Fruit fly (Drosophila melanogaster): ENCODE measurements around the gene eIF3f1.

eIF3f1 gene

dm6 chr3R:4713775-4714360, at the start of gene eIF3f1 (continued):
- TF ChIP-seq CG11560 (tag; IDR thresholded peaks at IDR 0.05) = no peak
- peak; percentile 99 for TF ChIP-seq Opbp (GFP tag; IDR thresholded peaks at IDR 0.05; ENCODE audit: partially characterized antibody)
- TF ChIP-seq CG9797 (GFP tag; optimal IDR thresholded peaks at IDR 0.05) = peak; percentile 47
- 0 out of 3 replicates have a peak, but pooled peaks have one; percentile 32 for TF ChIP-seq H15 (GFP tag; IDR thresholded peaks at IDR 0.05)
- peak; percentile 97 for TF ChIP-seq Scr (GFP tag; IDR thresholded peaks at IDR 0.05; ENCODE audit: partially characterized antibody)
- TF ChIP-seq Dref (GFP tag; IDR thresholded peaks at IDR 0.05) = peak; percentile 100
- TF ChIP-seq CG16813 (GFP tag; IDR thresholded peaks at IDR 0.05; ENCODE audit: partially characterized antibody) = peak; percentile 99
- 0 out of 2 replicates have a peak, but pooled peaks have one; percentile 14 for TF ChIP-seq CG11247 (GFP tag; IDR thresholded peaks at IDR 0.05)
- peak; percentile 98 for TF ChIP-seq Dll (GFP tag; IDR thresholded peaks at IDR 0.05; ENCODE audit: partially characterized antibody)
- peak; percentile 2 for TF ChIP-seq CG7987 (GFP tag; optimal IDR thresholded peaks at IDR 0.05)
- TF ChIP-seq CG4617 (GFP tag; optimal IDR thresholded peaks at IDR 0.05; ENCODE audit: borderline replicate concordance) = peak; percentile 76
- TF ChIP-seq Optix (GFP tag; IDR thresholded peaks at IDR 0.05) = no peak
- TF ChIP-seq CG31224 (GFP tag; IDR thresholded peaks at IDR 0.05) = no peak
- peak; percentile 32 for TF ChIP-seq Side (GFP tag; optimal IDR thresholded peaks at IDR 0.05)
- TF ChIP-seq CG10267 (tag; optimal IDR thresholded peaks at IDR 0.05) = peak; percentile 51
- no peak for TF ChIP-seq CG7271 (tag; optimal IDR thresholded peaks at IDR 0.05)
- TF ChIP-seq CG10147 (GFP tag; optimal IDR thresholded peaks at IDR 0.05) = peak; percentile 35
- no peak for TF ChIP-seq pfk (GFP tag; optimal IDR thresholded peaks at IDR 0.05)
- TF ChIP-seq ssp (GFP tag; IDR thresholded peaks at IDR 0.05) = no peak
- TF ChIP-seq CG8765 (GFP tag; IDR thresholded peaks at IDR 0.05) = no peak
- peak; percentile 9 for TF ChIP-seq CG15601 (tag; optimal IDR thresholded peaks at IDR 0.05)
- TF ChIP-seq Mrtf (GFP tag; IDR thresholded peaks at IDR 0.05) = no peak
- peak; percentile 24 for TF ChIP-seq CG6683 (GFP tag; optimal IDR thresholded peaks at IDR 0.05)
- peak; percentile 80 for TF ChIP-seq Ets97D (GFP tag; optimal IDR thresholded peaks at IDR 0.05)
- no peak for TF ChIP-seq ham (GFP tag; IDR thresholded peaks at IDR 0.05)
- peak; percentile 94 for TF ChIP-seq dm (GFP tag; optimal IDR thresholded peaks at IDR 0.05)
- TF ChIP-seq CG2116 (GFP tag; optimal IDR thresholded peaks at IDR 0.05) = peak; percentile 98
- peak; percentile 16 for TF ChIP-seq pho (GFP tag; optimal IDR thresholded peaks at IDR 0.05)
- TF ChIP-seq CG7928 (GFP tag; optimal IDR thresholded peaks at IDR 0.05) = peak; percentile 83
- TF ChIP-seq grau (tag; optimal IDR thresholded peaks at IDR 0.05) = no peak
- 0 out of 2 replicates have a peak, but pooled peaks have one; percentile 15 for TF ChIP-seq onecut (GFP tag; IDR thresholded peaks at IDR 0.05)
- TF ChIP-seq sens (GFP tag) = peak; percentile 23
- no peak for TF ChIP-seq Sox102F (GFP tag; optimal IDR thresholded peaks at IDR 0.05)
- TF ChIP-seq gt (GFP tag; IDR thresholded peaks at IDR 0.05) = no peak
- TF ChIP-seq Myb (GFP tag; optimal IDR thresholded peaks at IDR 0.05) = peak; percentile 97
- no peak; the same call in 2 of the 3 replicates for TF ChIP-seq CG11456 (GFP tag; IDR thresholded peaks at IDR 0.05)
- TF ChIP-seq Gug (GFP tag; IDR thresholded peaks at IDR 0.05) = no peak; the same call in 3 of the 4 replicates
- TF ChIP-seq CG8478 (optimal IDR thresholded peaks at IDR 0.05) = no peak
- TF ChIP-seq CG18619 (GFP tag; optimal IDR thresholded peaks at IDR 0.05) = no peak
- no peak for TF ChIP-seq Doc2 (GFP tag; IDR thresholded peaks at IDR 0.05)
- TF ChIP-seq sna (GFP tag; IDR thresholded peaks at IDR 0.05; ENCODE audit: partially characterized antibody) = peak; percentile 98
- TF ChIP-seq jumu (GFP tag; optimal IDR thresholded peaks at IDR 0.05) = peak; percentile 42
- TF ChIP-seq sug (tag; optimal IDR thresholded peaks at IDR 0.05) = peak; percentile 62
- TF ChIP-seq Tbp (GFP tag; optimal IDR thresholded peaks at IDR 0.05) = no peak
- TF ChIP-seq CG7556 (GFP tag; optimal IDR thresholded peaks at IDR 0.05) = no peak
- TF ChIP-seq trem (tag; optimal IDR thresholded peaks at IDR 0.05) = peak; percentile 69
- TF ChIP-seq mirr (GFP tag; optimal IDR thresholded peaks at IDR 0.05) = no peak
- peak; percentile 45 for TF ChIP-seq her (GFP tag; optimal IDR thresholded peaks at IDR 0.05)
- TF ChIP-seq tll (GFP tag; optimal IDR thresholded peaks at IDR 0.05) = no peak
- no peak for TF ChIP-seq cas (GFP tag; IDR thresholded peaks at IDR 0.05)

Data from whole organism, embryonic.